Worm (Caenorhabditis elegans) whole organism, L1 larva: ENCODE measurements around the gene M60.6.

Source experiments
- C16A3.4 ChIP-seq: fragments of 150-350 bp; optimal IDR thresholded peaks from 2 replicates; lab custom pipeline; 2014; ENCODE audit warnings: missing biosample characterization, missing genetic modification characterization
- aly-2 ChIP-seq: fragments of 150-350 bp; optimal IDR thresholded peaks from 2 replicates; lab custom pipeline; 2014; ENCODE audit warnings: missing biosample characterization, missing genetic modification characterization
- blmp-1 ChIP-seq: fragments of 150-350 bp; optimal IDR thresholded peaks from 2 replicates; lab custom pipeline; 2014; ENCODE audit warnings: missing biosample characterization, missing genetic modification characterization
- ceh-8 ChIP-seq: fragments of 200-800 bp; sonication (Bioruptor generic); optimal IDR thresholded peaks from 2 replicates; lab custom pipeline; 2018; ENCODE audit warnings: mild to moderate bottlenecking, missing genetic modification characterization, moderate library complexity, missing compliant biosample characterization
- ceh-82 ChIP-seq, 3 experiments: fragments of 150-350 bp in 1 of 3; sonication (generic microtip) in 2 of 3; optimal IDR thresholded peaks; 2 replicates each; lab custom pipeline; 2014 to 2017; ENCODE audit warnings: missing biosample characterization in 3 of 3, missing genetic modification characterization in 3 of 3
- ces-1 ChIP-seq: fragments of 150-350 bp; optimal IDR thresholded peaks from 2 replicates; lab custom pipeline; 2014; ENCODE audit warnings: missing biosample characterization, missing genetic modification reagents, missing genetic modification characterization
- dpl-1 ChIP-seq, 3 experiments: fragments of 150-350 bp in 2 of 3; sonication (generic microtip) in 1 of 3; optimal IDR thresholded peaks; 2 replicates each; lab custom pipeline; 2014 to 2017; ENCODE audit warnings: missing biosample characterization in 3 of 3, missing genetic modification characterization in 3 of 3, missing genetic modification reagents in 3 of 3
- efl-1 ChIP-seq, 4 experiments: fragments of 150-350 bp; optimal IDR thresholded peaks in 3 of 4; peaks in 1 of 4; 1 replicate in 1 of 4; 2 replicates in 3 of 4; lab custom pipeline; 2014; ENCODE audit warnings: missing biosample characterization in 2 of 4, missing genetic modification characterization in 2 of 4, missing genetic modification reagents in 2 of 4
- efl-3 ChIP-seq: fragments of 200-800 bp; sonication (Bioruptor generic); optimal IDR thresholded peaks from 2 replicates; lab custom pipeline; 2018; ENCODE audit warnings: mild to moderate bottlenecking, missing genetic modification characterization, missing compliant biosample characterization
- egl-13 ChIP-seq: sonication (generic microtip); optimal IDR thresholded peaks from 2 replicates; lab custom pipeline; 2016; ENCODE audit warnings: missing genotype, missing genetic modification reagents, missing genetic modification characterization, missing compliant biosample characterization
- elt-3 ChIP-seq, 6 experiments: fragments of 150-350 bp in 1 of 6; sonication (generic microtip); optimal IDR thresholded peaks; 2 replicates each; lab custom pipeline; 2017 to 2018; ENCODE audit warnings: missing biosample characterization in 6 of 6, missing genetic modification characterization in 6 of 6, inconsistent platforms in 1 of 6
- fkh-10 ChIP-seq: sonication (generic microtip); optimal IDR thresholded peaks from 2 replicates; lab custom pipeline; 2017; ENCODE audit warnings: missing biosample characterization, missing genetic modification reagents, missing genetic modification characterization
- fkh-4 ChIP-seq: sonication (generic microtip); optimal IDR thresholded peaks from 2 replicates; lab custom pipeline; 2016; ENCODE audit warnings: missing compliant biosample characterization, missing genetic modification characterization, borderline replicate concordance
- fos-1 ChIP-seq: fragments of 150-350 bp; optimal IDR thresholded peaks from 2 replicates; lab custom pipeline; 2014; ENCODE audit warnings: missing biosample characterization, missing genetic modification characterization
- hlh-17 ChIP-seq: fragments of 200-800 bp; sonication (Bioruptor generic); optimal IDR thresholded peaks from 2 replicates; lab custom pipeline; 2018; ENCODE audit warnings: missing genetic modification characterization, mild to moderate bottlenecking, missing compliant biosample characterization, moderate library complexity, borderline replicate concordance
- hlh-4 ChIP-seq: sonication (generic microtip); optimal IDR thresholded peaks from 2 replicates; lab custom pipeline; 2016; ENCODE audit warnings: mild to moderate bottlenecking, missing genetic modification characterization, missing compliant biosample characterization
- hpl-2 ChIP-seq: fragments of 150-350 bp; optimal IDR thresholded peaks from 2 replicates; lab custom pipeline; 2014; ENCODE audit warnings: missing biosample characterization, missing genetic modification reagents, missing genetic modification characterization
- irx-1 ChIP-seq: sonication (generic microtip); optimal IDR thresholded peaks from 2 replicates; lab custom pipeline; 2016; ENCODE audit warnings: missing genetic modification characterization, missing compliant biosample characterization
- isw-1 ChIP-seq: fragments of 200-800 bp; sonication (Bioruptor generic); IDR thresholded peaks from 2 replicates; pipeline ENCODE4 v1.3.6; 2022; ENCODE audit warnings: missing genetic modification characterization, missing compliant biosample characterization
- lin-13 ChIP-seq: fragments of 150-350 bp; optimal IDR thresholded peaks from 2 replicates; lab custom pipeline; 2014; ENCODE audit warnings: missing biosample characterization, missing genetic modification reagents, missing genetic modification characterization
- lin-35 ChIP-seq, 2 experiments: fragments of 150-350 bp; optimal IDR thresholded peaks; 2 replicates each; lab custom pipeline; 2014; ENCODE audit warnings: missing biosample characterization in 2 of 2, missing genetic modification characterization in 2 of 2, missing genetic modification reagents in 2 of 2
- lin-39 ChIP-seq: fragments of 150-350 bp; optimal IDR thresholded peaks from 2 replicates; lab custom pipeline; 2014; ENCODE audit warnings: missing biosample characterization, missing genetic modification reagents, missing genetic modification characterization
- lir-3 ChIP-seq: sonication (generic microtip); optimal IDR thresholded peaks from 2 replicates; lab custom pipeline; 2016; ENCODE audit warnings: mild to moderate bottlenecking, missing genetic modification characterization, moderate library complexity, missing compliant biosample characterization; ENCODE audit not compliant: poor library complexity
- lsy-2 ChIP-seq, 2 experiments: fragments of 150-350 bp; optimal IDR thresholded peaks; 2 replicates each; lab custom pipeline; 2014; ENCODE audit warnings: missing biosample characterization in 2 of 2, missing genetic modification characterization in 2 of 2
- mab-9 ChIP-seq: fragments of 200-800 bp; sonication (Bioruptor generic); IDR thresholded peaks from 2 replicates; pipeline ENCODE4 v1.3.6; 2022; ENCODE audit warnings: missing genetic modification reagents, missing genetic modification characterization, missing compliant biosample characterization
- mef-2 ChIP-seq: fragments of 150-350 bp; optimal IDR thresholded peaks from 2 replicates; lab custom pipeline; 2014; ENCODE audit warnings: missing biosample characterization, missing genetic modification characterization
- mep-1 ChIP-seq: fragments of 150-350 bp; optimal IDR thresholded peaks from 2 replicates; lab custom pipeline; 2014; ENCODE audit warnings: missing biosample characterization, missing genetic modification characterization
- nhr-12 ChIP-seq: sonication (generic microtip); optimal IDR thresholded peaks from 2 replicates; lab custom pipeline; 2017; ENCODE audit warnings: missing biosample characterization, missing genetic modification characterization
- nhr-19 ChIP-seq: fragments of 200-800 bp; sonication (Bioruptor generic); conservative IDR thresholded peaks from 2 replicates; pipeline ENCODE4 v1.3.6; 2022; ENCODE audit warnings: missing genetic modification characterization, missing compliant biosample characterization
- nhr-237 ChIP-seq: fragments of 150-350 bp; optimal IDR thresholded peaks from 2 replicates; lab custom pipeline; 2014; ENCODE audit warnings: missing biosample characterization, missing genetic modification characterization
- nhr-28 ChIP-seq: fragments of 150-350 bp; optimal IDR thresholded peaks from 2 replicates; lab custom pipeline; 2014; ENCODE audit warnings: missing biosample characterization, missing genetic modification characterization
- nhr-47 ChIP-seq: sonication (generic microtip); optimal IDR thresholded peaks from 2 replicates; lab custom pipeline; 2016; ENCODE audit warnings: mild to moderate bottlenecking, missing genetic modification characterization, moderate library complexity, missing compliant biosample characterization
- nhr-71 ChIP-seq: sonication (generic microtip); optimal IDR thresholded peaks from 2 replicates; lab custom pipeline; 2016; ENCODE audit warnings: mild to moderate bottlenecking, missing genetic modification characterization, moderate library complexity, missing compliant biosample characterization
- nhr-77 ChIP-seq: fragments of 150-350 bp; optimal IDR thresholded peaks from 2 replicates; lab custom pipeline; 2014; ENCODE audit warnings: missing biosample characterization, missing genetic modification characterization
- pag-3 ChIP-seq: sonication (generic microtip); optimal IDR thresholded peaks from 2 replicates; lab custom pipeline; 2017; ENCODE audit warnings: missing genetic modification characterization, mild to moderate bottlenecking, missing compliant biosample characterization, antibody characterized with exemption, borderline replicate concordance; ENCODE audit not compliant: insufficient read depth
- pax-3 ChIP-seq: fragments of 200-800 bp; sonication (Bioruptor generic); optimal IDR thresholded peaks from 2 replicates; lab custom pipeline; 2018; ENCODE audit warnings: mild to moderate bottlenecking, missing genetic modification characterization, moderate library complexity, missing compliant biosample characterization
- rnt-1 ChIP-seq: sonication (generic microtip); optimal IDR thresholded peaks from 2 replicates; lab custom pipeline; 2016; ENCODE audit warnings: mild to moderate bottlenecking, missing genetic modification characterization, moderate library complexity, missing compliant biosample characterization
- skn-1 ChIP-seq: fragments of 150-350 bp; optimal IDR thresholded peaks from 2 replicates; lab custom pipeline; 2014; ENCODE audit warnings: missing biosample characterization, missing genetic modification characterization
- snpc-4 ChIP-seq: fragments of 150-350 bp; optimal IDR thresholded peaks from 2 replicates; lab custom pipeline; 2014; ENCODE audit warnings: missing biosample characterization, missing genetic modification characterization
- snu-23 ChIP-seq: sonication (generic microtip); optimal IDR thresholded peaks from 2 replicates; lab custom pipeline; 2016; ENCODE audit warnings: missing genetic modification characterization, missing compliant biosample characterization
- sox-4 ChIP-seq: sonication (generic microtip); optimal IDR thresholded peaks from 2 replicates; lab custom pipeline; 2016; ENCODE audit warnings: missing genetic modification characterization, missing compliant biosample characterization
- tbx-2 ChIP-seq: sonication (generic microtip); optimal IDR thresholded peaks from 2 replicates; lab custom pipeline; 2016; ENCODE audit warnings: missing genetic modification characterization, missing compliant biosample characterization
- unc-98 ChIP-seq: fragments of 200-800 bp; sonication (Bioruptor generic); IDR thresholded peaks from 2 replicates; pipeline ENCODE4 v1.3.6; 2022; ENCODE audit warnings: missing genetic modification characterization, missing compliant biosample characterization
- vab-15 ChIP-seq: sonication (generic microtip); optimal IDR thresholded peaks from 2 replicates; lab custom pipeline; 2017; ENCODE audit warnings: missing genotype, mild to moderate bottlenecking, missing genetic modification characterization, missing compliant biosample characterization
- zip-4 ChIP-seq: fragments of 200-800 bp; sonication (Bioruptor generic); optimal IDR thresholded peaks from 2 replicates; lab custom pipeline; 2018; ENCODE audit warnings: mild to moderate bottlenecking, missing genetic modification characterization, moderate library complexity, missing compliant biosample characterization
- ztf-11 ChIP-seq, 2 experiments: sonication (generic microtip); optimal IDR thresholded peaks; 2 replicates each; lab custom pipeline; 2016 to 2017; ENCODE audit warnings: missing genetic modification characterization in 2 of 2, missing biosample characterization in 1 of 2, missing compliant biosample characterization in 1 of 2
- ztf-4 ChIP-seq: fragments of 150-350 bp; optimal IDR thresholded peaks from 2 replicates; lab custom pipeline; 2014; ENCODE audit warnings: missing biosample characterization, missing genetic modification characterization

M60.6 gene

DNA sequence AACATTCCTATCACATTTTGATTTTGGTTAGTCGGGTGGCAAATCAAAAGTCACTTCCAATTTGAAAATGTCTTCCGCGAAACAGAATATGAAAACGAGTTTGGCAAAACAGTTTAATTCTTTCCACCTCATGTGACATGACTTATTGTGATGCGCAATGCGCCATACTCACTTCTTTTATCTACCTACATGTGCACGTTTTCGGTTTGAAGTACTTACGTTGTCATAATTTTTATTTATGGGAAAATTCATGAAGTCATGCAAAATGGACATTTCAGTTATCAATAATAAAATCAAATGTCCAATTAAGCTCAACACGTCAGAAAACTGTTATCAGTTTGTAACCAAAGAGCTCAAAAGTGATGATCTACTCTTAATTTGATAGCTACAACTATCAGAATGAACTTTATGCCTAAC lies 13.6 kb downstream of the M60.6 start (continued):
- TF ChIP-seq irx-1 (tag; lab: Kevin White, UChicago) = no peak
- no peak for TF ChIP-seq nhr-28 (tag; lab: Kevin White, UChicago)
- peak; percentile 31 to 63 for TF ChIP-seq lin-35 (GFP tag; optimal IDR thresholded peaks at IDR 0.05; lab: Kevin White, UChicago)
- no peak for TF ChIP-seq hlh-4 (tag; lab: Kevin White, UChicago)
- TF ChIP-seq C16A3.4 = no peak
- TF ChIP-seq ztf-4 = no peak
- no peak for TF ChIP-seq ces-1 (GFP tag; lab: Kevin White, UChicago)
- peak; percentile 54 for TF ChIP-seq nhr-47 (tag; lab: Kevin White, UChicago)
- peak; percentile 7 for TF ChIP-seq lin-13
- TF ChIP-seq efl-3 = no peak
- TF ChIP-seq dpl-1 (GFP tag; optimal IDR thresholded peaks at IDR 0.05; lab: Kevin White, UChicago) = peak in 1 of 3 experiments; percentile 23
- no peak for TF ChIP-seq fkh-4
- TF ChIP-seq nhr-237 (tag; lab: Kevin White, UChicago) = no peak
- peak; percentile 65 for TF ChIP-seq tbx-2
- no peak for TF ChIP-seq snpc-4 (tag; lab: Kevin White, UChicago)
- TF ChIP-seq egl-13 (tag; lab: Kevin White, UChicago) = no peak
- TF ChIP-seq sox-4 (tag; lab: Kevin White, UChicago) = no peak
- no peak for TF ChIP-seq fkh-10
- no peak for TF ChIP-seq ceh-8 (GFP tag; lab: Kevin White, UChicago)
- no peak for TF ChIP-seq lin-39 (tag; lab: Kevin White, UChicago)
- TF ChIP-seq hpl-2 (GFP tag; lab: Kevin White, UChicago) = no peak
- TF ChIP-seq vab-15 = peak; percentile 66
- TF ChIP-seq efl-1 (optimal IDR thresholded peaks at IDR 0.05; lab: Kevin White, UChicago) = peak in 1 of 2 experiments; percentile 26
- peak in 1 of 2 experiments; percentile 94 for TF ChIP-seq efl-1 (GFP tag; optimal IDR thresholded peaks at IDR 0.05 in 1 of 2; lab: Kevin White, UChicago)
- peak; percentile 15 for TF ChIP-seq mep-1 (tag; lab: Kevin White, UChicago)
- TF ChIP-seq mab-9 (GFP tag; lab: Robert Waterston, UW) = no peak
- no peak for TF ChIP-seq aly-2 (tag; lab: Kevin White, UChicago)
- no peak for TF ChIP-seq ceh-82 (tag; optimal IDR thresholded peaks at IDR 0.05; lab: Kevin White, UChicago)
- peak; percentile 3 for TF ChIP-seq lir-3 (tag; lab: Kevin White, UChicago)
- peak; percentile 80 for TF ChIP-seq nhr-71 (tag; lab: Kevin White, UChicago)
- no peak for TF ChIP-seq hlh-17
- no peak for TF ChIP-seq unc-98 (GFP tag; lab: Robert Waterston, UW)
- TF ChIP-seq ztf-11 (tag; optimal IDR thresholded peaks at IDR 0.05; lab: Kevin White, UChicago) = no peak
- TF ChIP-seq pax-3 (tag; lab: Kevin White, UChicago) = no peak
- TF ChIP-seq isw-1 = no peak
- TF ChIP-seq mef-2 (tag; lab: Kevin White, UChicago) = no peak
- TF ChIP-seq nhr-77 = no peak

DNA sequence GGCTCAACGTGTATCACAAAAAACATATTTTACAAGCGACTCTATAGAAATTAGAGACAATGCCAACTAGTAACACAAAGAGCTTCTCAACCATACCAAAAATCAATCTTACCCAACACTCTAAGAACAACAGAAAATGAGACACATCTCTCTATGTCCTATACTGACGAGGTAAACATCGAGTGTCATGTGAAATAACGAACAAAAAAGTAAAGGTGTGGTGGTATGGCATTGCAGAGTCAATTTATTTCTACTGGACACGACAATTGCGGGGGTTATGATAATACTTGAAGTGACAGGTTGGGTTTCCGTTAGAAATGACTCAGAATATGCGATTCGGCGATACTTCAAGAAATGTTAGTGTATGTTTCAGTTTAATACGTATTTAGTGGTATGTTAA lies 15.7 kb downstream of the M60.6 start:
- TF ChIP-seq elt-3 (tag; optimal IDR thresholded peaks at IDR 0.05; lab: Kevin White, UChicago) (peak in 1 of 6 experiments; percentile 25), aly-2 (tag; lab: Kevin White, UChicago) (no peak), lin-35 (GFP tag; optimal IDR thresholded peaks at IDR 0.05; lab: Kevin White, UChicago) (peak in 1 of 2 experiments; percentile 43)

DNA sequence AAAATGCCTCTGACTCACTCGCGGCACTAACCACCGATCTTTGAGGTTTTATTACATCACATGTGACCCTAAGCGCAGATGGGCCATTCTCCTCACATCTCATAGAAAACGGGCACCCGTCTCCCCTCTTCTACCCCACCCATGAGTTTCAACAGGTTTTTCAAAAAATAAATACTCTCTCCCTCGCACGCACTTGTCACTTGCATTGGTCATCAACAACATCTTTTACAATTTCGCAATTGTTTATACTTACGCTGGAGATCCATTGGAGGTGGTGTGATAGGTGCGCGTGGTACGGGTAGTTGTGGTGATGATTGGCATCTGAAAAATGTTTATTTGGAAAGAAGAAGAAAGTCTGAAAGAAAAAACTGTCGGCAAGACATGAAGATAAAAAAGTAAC lies 16.3 kb downstream of the M60.6 start, which contains the start of gene M60.4:
M60.4 (minus strand) TSS at position 321 of the 400 bp plus-strand sequence.
- TF ChIP-seq efl-1 (optimal IDR thresholded peaks at IDR 0.05; lab: Kevin White, UChicago) (peak; percentile 13 to 38), efl-1 (GFP tag; optimal IDR thresholded peaks at IDR 0.05 in 1 of 2; lab: Kevin White, UChicago) (peak in 1 of 2 experiments; percentile 51), lir-3 (tag; lab: Kevin White, UChicago) (peak; percentile 61), nhr-19 (GFP tag; lab: Robert Waterston, UW) (peak; percentile 74), pag-3 (peak; percentile 47), blmp-1 (tag; lab: Kevin White, UChicago) (peak; percentile 57), lsy-2 (tag; optimal IDR thresholded peaks at IDR 0.05; lab: Kevin White, UChicago) (peak; percentile 41 to 61), lin-13 (peak; percentile 65), fkh-10 (no peak), skn-1 (tag; lab: Kevin White, UChicago) (peak; percentile 89), dpl-1 (GFP tag; optimal IDR thresholded peaks at IDR 0.05; lab: Kevin White, UChicago) (peak; percentile 19 to 34 (median 27)), mep-1 (tag; lab: Kevin White, UChicago) (peak; percentile 60), nhr-12 (tag; lab: Kevin White, UChicago) (no peak), rnt-1 (tag; lab: Kevin White, UChicago) (peak; percentile 78), zip-4 (peak; percentile 57), fos-1 (tag; lab: Kevin White, UChicago) (peak; percentile 45), nhr-47 (tag; lab: Kevin White, UChicago) (peak; percentile 72), ceh-82 (tag; optimal IDR thresholded peaks at IDR 0.05; lab: Kevin White, UChicago) (peak in 2 of 3 experiments; percentile 34 to 59), ztf-4 (peak; percentile 7), snu-23 (GFP tag; lab: Kevin White, UChicago) (peak; percentile 90), nhr-71 (tag; lab: Kevin White, UChicago) (peak; percentile 94), lin-35 (GFP tag; optimal IDR thresholded peaks at IDR 0.05; lab: Kevin White, UChicago) (peak; percentile 47 to 78), elt-3 (tag; optimal IDR thresholded peaks at IDR 0.05; lab: Kevin White, UChicago) (peak in 4 of 6 experiments; percentile 71 to 84 (median 77))
